Fruit fly (Drosophila melanogaster): ENCODE results near the gene CG1537.

CG1537 gene

dm6 chrX:11081242-11081641, 18.3 kb upstream of the CG1537 start (continued):
- no peak for TF ChIP-seq gcm (GFP tag; optimal IDR thresholded peaks at IDR 0.05)
- no peak for TF ChIP-seq slou (GFP tag; optimal IDR thresholded peaks at IDR 0.05)
- no peak for TF ChIP-seq CG7987 (GFP tag; optimal IDR thresholded peaks at IDR 0.05)
- no peak for TF ChIP-seq Nf-YC (tag; optimal IDR thresholded peaks at IDR 0.05)
- peak; percentile 10 for TF ChIP-seq Dip3 (GFP tag; optimal IDR thresholded peaks at IDR 0.05)
- no peak for TF ChIP-seq wek (GFP tag; optimal IDR thresholded peaks at IDR 0.05)
- no peak for TF ChIP-seq bab2 (GFP tag; optimal IDR thresholded peaks at IDR 0.05)
- no peak for TF ChIP-seq emc (GFP tag; optimal IDR thresholded peaks at IDR 0.05)
- TF ChIP-seq Trl (optimal IDR thresholded peaks at IDR 0.05) = no peak
- no peak for TF ChIP-seq Trl (GFP tag; optimal IDR thresholded peaks at IDR 0.05)
- peak; percentile 2 for TF ChIP-seq CG13624 (GFP tag; optimal IDR thresholded peaks at IDR 0.05)
- peak; percentile 3 for TF ChIP-seq ewg (GFP tag; optimal IDR thresholded peaks at IDR 0.05)
- TF ChIP-seq CG13287 (GFP tag; IDR thresholded peaks at IDR 0.05; ENCODE audit: partially characterized antibody) = no peak
- peak; percentile 58 for TF ChIP-seq CG11696 (GFP tag; IDR thresholded peaks at IDR 0.05)
- TF ChIP-seq CG17385 (GFP tag; optimal IDR thresholded peaks at IDR 0.05) = peak; percentile 57
- TF ChIP-seq Asciz (GFP tag; optimal IDR thresholded peaks at IDR 0.05) = peak; percentile 2
- no peak for TF ChIP-seq fd64A (GFP tag; optimal IDR thresholded peaks at IDR 0.05)
- TF ChIP-seq prd (optimal IDR thresholded peaks at IDR 0.05) = no peak
- TF ChIP-seq prd (GFP tag; IDR thresholded peaks at IDR 0.05) = peak; percentile 53; the same call in 2 of the 3 replicates
- TF ChIP-seq Kr (GFP tag; optimal IDR thresholded peaks at IDR 0.05) = no peak
- 0 out of 2 replicates have a peak, but pooled peaks have one; percentile 31 for TF ChIP-seq esg (GFP tag; conservative IDR thresholded peaks at IDR 0.05)
- peak; percentile 36; the same call in 1 of the 2 replicates for TF ChIP-seq danr (GFP tag; IDR thresholded peaks at IDR 0.05)
- TF ChIP-seq tap (tag; optimal IDR thresholded peaks at IDR 0.05) = no peak
- peak; percentile 28; the same call in 1 of the 2 replicates for TF ChIP-seq HLH3B (GFP tag; IDR thresholded peaks at IDR 0.05)
- TF ChIP-seq sug (tag; optimal IDR thresholded peaks at IDR 0.05) = no peak
- TF ChIP-seq sima (GFP tag; optimal IDR thresholded peaks at IDR 0.05) = no peak
- no peak for TF ChIP-seq salm (tag; optimal IDR thresholded peaks at IDR 0.05)
- peak; percentile 57 for TF ChIP-seq CG12391 (tag; optimal IDR thresholded peaks at IDR 0.05)
- TF ChIP-seq H2.0 (GFP tag; IDR thresholded peaks at IDR 0.05) = peak; percentile 26; the same call in 1 of the 2 replicates
- peak; percentile 61 for TF ChIP-seq caup (GFP tag; optimal IDR thresholded peaks at IDR 0.05; ENCODE audit: severe bottlenecking)
- TF ChIP-seq knrl (GFP tag; IDR thresholded peaks at IDR 0.05; ENCODE audit: partially characterized antibody) = no peak
- TF ChIP-seq CG4360 (GFP tag; IDR thresholded peaks at IDR 0.05) = no peak
- TF ChIP-seq CG12299 (tag; optimal IDR thresholded peaks at IDR 0.05) = no peak
- peak; percentile 78 for TF ChIP-seq CG18599 (GFP tag; optimal IDR thresholded peaks at IDR 0.05)
- TF ChIP-seq Camta (GFP tag; optimal IDR thresholded peaks at IDR 0.05) = no peak
- TF ChIP-seq CG14441 (GFP tag; IDR thresholded peaks at IDR 0.05) = peak; percentile 51; the same call in 1 of the 2 replicates
- TF ChIP-seq CG14710 (tag; optimal IDR thresholded peaks at IDR 0.05) = peak; percentile 20
- no peak for TF ChIP-seq Opbp (GFP tag; IDR thresholded peaks at IDR 0.05; ENCODE audit: partially characterized antibody)
- TF ChIP-seq Gsc (GFP tag; IDR thresholded peaks at IDR 0.05) = no peak
- peak; percentile 69 for TF ChIP-seq Meics (GFP tag; optimal IDR thresholded peaks at IDR 0.05)
- peak; percentile 46 for TF ChIP-seq ind (GFP tag; optimal IDR thresholded peaks at IDR 0.05)
- TF ChIP-seq CG2129 (GFP tag; IDR thresholded peaks at IDR 0.05; ENCODE audit: partially characterized antibody) = no peak
- TF ChIP-seq CG32767 (GFP tag; IDR thresholded peaks at IDR 0.05) = 0 out of 2 replicates have a peak, but pooled peaks have one; percentile 45
- TF ChIP-seq HmgZ (tag; optimal IDR thresholded peaks at IDR 0.05) = peak; percentile 14
- TF ChIP-seq Lhr (GFP tag; optimal IDR thresholded peaks at IDR 0.05) = no peak
- peak; percentile 72 for TF ChIP-seq Atf6 (GFP tag; IDR thresholded peaks at IDR 0.05)
- TF ChIP-seq CG7839 (tag; optimal IDR thresholded peaks at IDR 0.05) = peak; percentile 62
- TF ChIP-seq pb (GFP tag; optimal IDR thresholded peaks at IDR 0.05) = no peak
- TF ChIP-seq bbx (GFP tag; IDR thresholded peaks at IDR 0.05; ENCODE audit: partially characterized antibody) = no peak
- TF ChIP-seq cwo (GFP tag; optimal IDR thresholded peaks at IDR 0.05) = peak; percentile 40
- TF ChIP-seq zfh2 (GFP tag; optimal IDR thresholded peaks at IDR 0.05) = no peak
